Worm (Caenorhabditis elegans) whole organism, L3 larva: ENCODE results near the gene nhr-15.

Experiments used
- ama-1 ChIP-seq: fragments of 150-350 bp; optimal IDR thresholded peaks from 2 replicates; lab custom pipeline; 2018
- fos-1 ChIP-seq: fragments of 150-350 bp; optimal IDR thresholded peaks from 2 replicates; lab custom pipeline; 2014; ENCODE audit warnings: missing biosample characterization, missing genetic modification characterization
- lin-15B ChIP-seq: fragments of 150-350 bp; optimal IDR thresholded peaks from 2 replicates; lab custom pipeline; 2014; ENCODE audit warnings: missing biosample characterization, missing genetic modification characterization
- lin-39 ChIP-seq: fragments of 150-350 bp; optimal IDR thresholded peaks from 2 replicates; lab custom pipeline; 2018; ENCODE audit warnings: missing biosample characterization, missing genetic modification reagents, missing genetic modification characterization
- mdl-1 ChIP-seq: fragments of 150-350 bp; optimal IDR thresholded peaks from 2 replicates; lab custom pipeline; 2014; ENCODE audit warnings: missing biosample characterization, missing genetic modification characterization
- nhr-12 ChIP-seq: fragments of 150-350 bp; optimal IDR thresholded peaks from 2 replicates; lab custom pipeline; 2014; ENCODE audit warnings: missing biosample characterization, missing genetic modification characterization
- sea-2 ChIP-seq: fragments of 150-350 bp; sonication (generic microtip); optimal IDR thresholded peaks from 4 replicates; lab custom pipeline; 2014; ENCODE audit warnings: missing biosample characterization, missing genetic modification reagents, missing genetic modification characterization
- tbx-2 ChIP-seq: sonication (generic microtip); optimal IDR thresholded peaks from 2 replicates; lab custom pipeline; 2016; ENCODE audit warnings: mild to moderate bottlenecking, missing genetic modification characterization, missing compliant biosample characterization
- ztf-11 ChIP-seq: fragments of 150-350 bp; optimal IDR thresholded peaks from 2 replicates; lab custom pipeline; 2014; ENCODE audit warnings: missing biosample characterization, missing genetic modification characterization

- TF ChIP-seq tbx-2 (tag; lab: Kevin White, UChicago) (no peak), ama-1 (lab: Kevin White, UChicago) (no peak), sea-2 (no peak), lin-39 (tag; lab: Kevin White, UChicago) (no peak), lin-15B (tag; lab: Kevin White, UChicago) (no peak), ztf-11 (no peak), fos-1 (tag; lab: Kevin White, UChicago) (no peak), nhr-12 (tag; lab: Kevin White, UChicago) (no peak), mdl-1 (tag; lab: Kevin White, UChicago) (no peak)
Measured at ce11 chrV:285298-285697, 27.2 kb upstream of the nhr-15 start.
